Fruit fly (Drosophila melanogaster) whole organism, embryonic: Measurements from ENCODE around the gene Chpf.

ENCODE experiments used
- Abd-B ChIP-seq: fragments of 200-800 bp; sonication (Bioruptor generic); optimal IDR thresholded peaks from 2 replicates; lab custom pipeline; 2018; ENCODE audit warnings: missing biosample characterization, mild to moderate bottlenecking, missing genetic modification characterization, moderate library complexity
- Aef1 ChIP-seq: fragments of 200-800 bp; sonication (Bioruptor generic); IDR thresholded peaks from 3 replicates; pipeline ENCODE4 v1.3.6; 2022; ENCODE audit warnings: missing biosample characterization, missing genetic modification characterization
- CG10321 ChIP-seq: fragments of 200-800 bp; sonication (Bioruptor generic); IDR thresholded peaks from 2 replicates; pipeline ENCODE4 v1.3.6; 2022; ENCODE audit warnings: missing biosample characterization, missing genetic modification characterization
- CG11696 ChIP-seq: fragments of 200-800 bp; sonication (Bioruptor generic); IDR thresholded peaks from 2 replicates; pipeline ENCODE4 v1.3.6; 2022; ENCODE audit warnings: missing biosample characterization, missing genetic modification characterization
- CG1233 ChIP-seq: fragments of 200-800 bp; sonication (Bioruptor generic); optimal IDR thresholded peaks from 4 replicates; lab custom pipeline; 2018; ENCODE audit warnings: missing biosample characterization, mild to moderate bottlenecking, missing genetic modification characterization
- CG12769 ChIP-seq: fragments of 200-800 bp; sonication (Bioruptor generic); optimal IDR thresholded peaks from 2 replicates; lab custom pipeline; 2019; ENCODE audit warnings: missing biosample characterization, mild to moderate bottlenecking, missing genetic modification characterization, moderate library complexity
- CG14441 ChIP-seq: fragments of 200-800 bp; sonication (Bioruptor generic); IDR thresholded peaks from 2 replicates; pipeline ENCODE4 v1.3.6; 2022; ENCODE audit warnings: missing biosample characterization, missing genetic modification characterization
- CG15479 ChIP-seq: fragments of 200-800 bp; sonication (Bioruptor generic); optimal IDR thresholded peaks from 3 replicates; lab custom pipeline; 2019; ENCODE audit warnings: missing biosample characterization, mild to moderate bottlenecking, missing genetic modification characterization, moderate library complexity
- CG17385 ChIP-seq: fragments of 200-800 bp; sonication (Bioruptor generic); optimal IDR thresholded peaks from 3 replicates; lab custom pipeline; 2018; ENCODE audit warnings: missing biosample characterization, mild to moderate bottlenecking, missing genetic modification characterization
- CG18599 ChIP-seq: fragments of 200-800 bp; sonication (Bioruptor generic); optimal IDR thresholded peaks from 3 replicates; lab custom pipeline; 2017; ENCODE audit warnings: missing biosample characterization, missing genetic modification characterization, mild to moderate bottlenecking, moderate library complexity, missing genetic modification reagents
- CG2120 ChIP-seq: fragments of 200-800 bp; sonication (Bioruptor generic); optimal IDR thresholded peaks from 3 replicates; lab custom pipeline; 2016; ENCODE audit warnings: missing biosample characterization, missing genetic modification characterization
- CG2712 ChIP-seq: fragments of 200-800 bp; optimal IDR thresholded peaks from 3 replicates; lab custom pipeline; 2019; ENCODE audit warnings: missing biosample characterization, mild to moderate bottlenecking, missing genetic modification characterization, moderate library complexity
- CG31365 ChIP-seq: fragments of 200-800 bp; sonication (Bioruptor generic); optimal IDR thresholded peaks from 2 replicates; lab custom pipeline; 2018; ENCODE audit warnings: missing biosample characterization, mild to moderate bottlenecking, missing genetic modification characterization
- CG3281 ChIP-seq: fragments of 200-800 bp; sonication (Bioruptor generic); optimal IDR thresholded peaks from 3 replicates; lab custom pipeline; 2017; ENCODE audit warnings: missing biosample characterization, mild to moderate bottlenecking, missing genetic modification characterization
- CG4424 ChIP-seq: fragments of 200-800 bp; sonication (Bioruptor generic); optimal IDR thresholded peaks from 3 replicates; lab custom pipeline; 2016; ENCODE audit warnings: missing biosample characterization, missing genetic modification characterization
- CG5245 ChIP-seq: fragments of 200-800 bp; sonication (Bioruptor generic); optimal IDR thresholded peaks from 3 replicates; lab custom pipeline; 2016; ENCODE audit warnings: missing biosample characterization, missing genetic modification characterization
- CG7357 ChIP-seq: fragments of 200-800 bp; sonication (Bioruptor generic); IDR thresholded peaks from 3 replicates; pipeline ENCODE4 v1.3.6; 2022; ENCODE audit warnings: missing biosample characterization, missing genetic modification characterization
- CG7839 ChIP-seq: fragments of 200-800 bp; sonication (Bioruptor generic); optimal IDR thresholded peaks from 3 replicates; lab custom pipeline; 2018; ENCODE audit warnings: missing biosample characterization, mild to moderate bottlenecking, missing genetic modification characterization, moderate library complexity
- CG9727 ChIP-seq: fragments of 200-800 bp; sonication (Bioruptor generic); optimal IDR thresholded peaks from 3 replicates; lab custom pipeline; 2017; ENCODE audit warnings: missing biosample characterization, mild to moderate bottlenecking, missing genetic modification characterization
- CG9932 ChIP-seq: fragments of 200-800 bp; sonication (Bioruptor generic); IDR thresholded peaks from 2 replicates; pipeline ENCODE4 v1.3.6; 2022; ENCODE audit warnings: missing biosample characterization, missing genetic modification characterization
- CkIIα-i1 ChIP-seq: fragments of 200-800 bp; sonication (Bioruptor generic); IDR thresholded peaks from 2 replicates; pipeline ENCODE4 v1.3.6; 2022; ENCODE audit warnings: missing biosample characterization, missing genetic modification characterization
- D19B ChIP-seq: fragments of 200-800 bp; sonication (Bioruptor generic); optimal IDR thresholded peaks from 2 replicates; lab custom pipeline; 2017; ENCODE audit warnings: missing biosample characterization, mild to moderate bottlenecking, missing genetic modification characterization
- Deaf1 ChIP-seq: fragments of 200-800 bp; optimal IDR thresholded peaks from 3 replicates; lab custom pipeline; 2019; ENCODE audit warnings: missing biosample characterization, mild to moderate bottlenecking, missing genetic modification characterization, moderate library complexity
- Eip74EF ChIP-seq, 2 experiments: fragments of 200-800 bp in 1 of 2; fragments of >200 bp in 1 of 2; sonication (Bioruptor generic) in 1 of 2; optimal IDR thresholded peaks; 2 replicates each; lab custom pipeline; 2017 to 2019; ENCODE audit warnings: missing biosample characterization in 2 of 2, missing genetic modification characterization in 2 of 2, mild to moderate bottlenecking in 1 of 2, moderate library complexity in 1 of 2
- Fer1 ChIP-seq: fragments of 200-800 bp; sonication (Bioruptor generic); optimal IDR thresholded peaks from 2 replicates; lab custom pipeline; 2017; ENCODE audit warnings: missing biosample characterization, mild to moderate bottlenecking, missing genetic modification characterization
- MBD-R2 ChIP-seq: fragments of 200-800 bp; sonication (Bioruptor generic); IDR thresholded peaks from 2 replicates; pipeline ENCODE4 v1.3.6; 2022; ENCODE audit warnings: missing biosample characterization, missing genetic modification characterization
- Six4 ChIP-seq: fragments of 200-800 bp; sonication (Bioruptor generic); optimal IDR thresholded peaks from 2 replicates; lab custom pipeline; 2016; ENCODE audit warnings: missing biosample characterization, missing genetic modification characterization
- Sox100B ChIP-seq: fragments of 200-800 bp; sonication (Bioruptor generic); optimal IDR thresholded peaks from 3 replicates; lab custom pipeline; 2018; ENCODE audit warnings: missing biosample characterization, mild to moderate bottlenecking, missing genetic modification characterization
- Sry-β ChIP-seq: fragments of 200-800 bp; sonication (Bioruptor generic); optimal IDR thresholded peaks from 2 replicates; lab custom pipeline; 2018; ENCODE audit warnings: missing biosample characterization, mild to moderate bottlenecking, missing genetic modification characterization, moderate library complexity
- TFAM ChIP-seq: fragments of 200-800 bp; sonication (Bioruptor generic); optimal IDR thresholded peaks from 2 replicates; lab custom pipeline; 2017; ENCODE audit warnings: missing biosample characterization, missing genetic modification characterization, inconsistent platforms
- abd-A ChIP-seq: fragments of 200-800 bp; sonication (Bioruptor generic); optimal IDR thresholded peaks from 3 replicates; lab custom pipeline; 2019; ENCODE audit warnings: missing biosample characterization, mild to moderate bottlenecking, missing genetic modification characterization, moderate library complexity
- ato ChIP-seq: fragments of 200-800 bp; sonication (Bioruptor generic); IDR thresholded peaks from 2 replicates; pipeline ENCODE4 v1.3.6; 2022; ENCODE audit warnings: missing biosample characterization, missing genetic modification characterization; ENCODE audit not compliant: partially characterized antibody
- bcd ChIP-seq: fragments of 200-800 bp; sonication (Bioruptor generic); optimal IDR thresholded peaks from 2 replicates; lab custom pipeline; 2017; ENCODE audit warnings: missing biosample characterization, mild to moderate bottlenecking, missing genetic modification characterization
- btn ChIP-seq: fragments of 200-800 bp; sonication (Bioruptor generic); optimal IDR thresholded peaks from 2 replicates; lab custom pipeline; 2016; ENCODE audit warnings: missing biosample characterization, missing genetic modification characterization
- caup ChIP-seq: fragments of 200-800 bp; sonication (Bioruptor generic); optimal IDR thresholded peaks from 3 replicates; lab custom pipeline; 2017; ENCODE audit warnings: missing biosample characterization, mild to moderate bottlenecking, missing genetic modification characterization, moderate library complexity; ENCODE audit not compliant: severe bottlenecking
- crc ChIP-seq: fragments of 200-800 bp; sonication (Bioruptor generic); optimal IDR thresholded peaks from 2 replicates; lab custom pipeline; 2016; ENCODE audit warnings: missing biosample characterization, missing genetic modification characterization
- crp ChIP-seq, 2 experiments: fragments of 200-800 bp; sonication (Bioruptor generic); optimal IDR thresholded peaks; 2 replicates in 1 of 2; 3 replicates in 1 of 2; lab custom pipeline; 2017; ENCODE audit warnings: missing biosample characterization in 2 of 2, missing genetic modification characterization in 2 of 2, mild to moderate bottlenecking in 1 of 2, moderate library complexity in 1 of 2
- dysf ChIP-seq: fragments of 200-800 bp; sonication (Bioruptor generic); IDR thresholded peaks from 3 replicates; pipeline ENCODE4 v1.3.6; 2022; ENCODE audit warnings: missing biosample characterization, missing genetic modification characterization
- en ChIP-seq: fragments of 200-800 bp; sonication (Bioruptor generic); optimal IDR thresholded peaks from 2 replicates; lab custom pipeline; 2016; ENCODE audit warnings: missing biosample characterization, missing genetic modification characterization
- gsb-n ChIP-seq: fragments of 200-800 bp; sonication (Bioruptor generic); optimal IDR thresholded peaks from 3 replicates; lab custom pipeline; 2018; ENCODE audit warnings: missing biosample characterization, mild to moderate bottlenecking, missing genetic modification characterization
- hkb ChIP-seq, 2 experiments: fragments of 200-800 bp in 1 of 2; fragments of >200 bp in 1 of 2; sonication (Bioruptor generic) in 1 of 2; IDR thresholded peaks in 1 of 2; optimal IDR thresholded peaks in 1 of 2; 2 replicates each; pipeline versions ENCODE4 v1.3.6 to Lab custom; 2017 to 2022; ENCODE audit warnings: missing biosample characterization in 1 of 2, missing genetic modification characterization in 1 of 2
- ind ChIP-seq: fragments of 200-800 bp; sonication (Bioruptor generic); optimal IDR thresholded peaks from 3 replicates; lab custom pipeline; 2016; ENCODE audit warnings: missing biosample characterization, missing genetic modification characterization
- jing ChIP-seq: fragments of 200-800 bp; sonication (Bioruptor generic); optimal IDR thresholded peaks from 2 replicates; lab custom pipeline; 2018; ENCODE audit warnings: missing biosample characterization, mild to moderate bottlenecking, missing genetic modification characterization
- pfk ChIP-seq: fragments of 200-800 bp; sonication (Bioruptor generic); optimal IDR thresholded peaks from 2 replicates; lab custom pipeline; 2018; ENCODE audit warnings: missing biosample characterization, mild to moderate bottlenecking, missing genetic modification characterization, moderate library complexity
- prd ChIP-seq, 3 experiments: fragments of >200 bp in 2 of 3; fragments of 200-800 bp in 1 of 3; sonication (Bioruptor generic) in 1 of 3; optimal IDR thresholded peaks in 2 of 3; IDR thresholded peaks in 1 of 3; 2 replicates in 2 of 3; 3 replicates in 1 of 3; pipeline versions ENCODE4 v1.3.6 to Lab custom; 2017 to 2022; ENCODE audit warnings: missing biosample characterization in 1 of 3, missing genetic modification characterization in 1 of 3
- slbo ChIP-seq: fragments of 200-800 bp; sonication (Bioruptor generic); IDR thresholded peaks from 2 replicates; pipeline ENCODE4 v1.3.6; 2022; ENCODE audit warnings: missing biosample characterization, missing genetic modification characterization
- so ChIP-seq: fragments of 200-800 bp; sonication (Bioruptor generic); IDR thresholded peaks from 3 replicates; pipeline ENCODE4 v1.3.6; 2022; ENCODE audit warnings: missing biosample characterization, missing genetic modification characterization
- trem ChIP-seq: fragments of 200-800 bp; optimal IDR thresholded peaks from 3 replicates; lab custom pipeline; 2019; ENCODE audit warnings: missing biosample characterization, mild to moderate bottlenecking, missing genetic modification characterization, moderate library complexity

The Chpf gene

DNA sequence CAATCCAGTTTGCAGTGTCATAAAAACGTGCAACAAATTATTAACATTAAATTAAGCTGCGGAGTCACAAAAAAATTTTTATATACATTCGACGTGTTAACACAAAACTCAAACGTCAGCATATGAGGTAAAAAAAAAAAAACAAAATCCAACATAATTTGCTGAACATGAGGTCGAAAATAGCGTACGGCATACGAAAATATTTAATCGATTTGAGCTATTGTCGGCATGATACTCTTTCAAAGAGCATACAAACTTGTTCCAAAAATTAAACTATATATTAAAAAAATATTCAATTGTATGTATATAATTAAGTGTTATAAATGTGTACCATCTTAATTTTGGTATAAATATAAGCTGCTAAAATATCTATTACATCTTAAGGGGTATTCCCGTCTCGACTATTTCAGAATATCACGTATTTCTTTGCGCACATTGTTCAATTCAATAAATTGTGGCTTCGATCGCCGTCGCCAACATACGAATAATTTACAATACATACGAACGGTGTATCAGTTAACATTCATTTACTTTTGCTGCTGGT lies 2.6 kb downstream of the Chpf start (continued):
- TF ChIP-seq CG3281 (GFP tag; lab: Kevin White, UChicago): peak; percentile 17
- no peak for TF ChIP-seq abd-A (tag; lab: Kevin White, UChicago)
- peak; percentile 88 for TF ChIP-seq D19B
- TF ChIP-seq jing (GFP tag; lab: Kevin White, UChicago): no peak
- no peak for TF ChIP-seq pfk (GFP tag; lab: Kevin White, UChicago)
- TF ChIP-seq trem (tag; lab: Kevin White, UChicago): no peak
- TF ChIP-seq gsb-n: peak; percentile 19
- no peak for TF ChIP-seq TFAM (GFP tag; lab: Kevin White, UChicago)
- TF ChIP-seq btn (GFP tag; lab: Kevin White, UChicago): no peak
- peak; percentile 76 for TF ChIP-seq slbo
- no peak for TF ChIP-seq CG4424 (GFP tag; lab: Kevin White, UChicago)
- TF ChIP-seq CG9727: peak; percentile 15
- peak; percentile 47 for TF ChIP-seq CG17385 (GFP tag; lab: Kevin White, UChicago)
- peak; percentile 38 for TF ChIP-seq CG12769 (tag; lab: Kevin White, UChicago)
- TF ChIP-seq CG5245 (GFP tag; lab: Kevin White, UChicago): no peak
- no peak for TF ChIP-seq crp (GFP tag; optimal IDR thresholded peaks at IDR 0.05; lab: Kevin White, UChicago)
- TF ChIP-seq CG9932 (GFP tag; lab: Robert Waterston, UW): peak; percentile 62
- TF ChIP-seq CG10321 (GFP tag; lab: Robert Waterston, UW): peak; percentile 44; the same call in 1 of the 2 replicates
- peak; percentile 57 for TF ChIP-seq CG18599 (GFP tag; lab: Kevin White, UChicago)
- peak; percentile 28 for TF ChIP-seq CG2120
- TF ChIP-seq ato (GFP tag; lab: Robert Waterston, UW): no peak
- no peak for TF ChIP-seq Six4 (GFP tag; lab: Kevin White, UChicago)
- TF ChIP-seq MBD-R2 (GFP tag; lab: Robert Waterston, UW): peak; percentile 31; the same call in 1 of the 2 replicates
- peak; percentile 35 for TF ChIP-seq Abd-B (GFP tag; lab: Kevin White, UChicago)
- TF ChIP-seq prd (optimal IDR thresholded peaks at IDR 0.05; lab: Kevin White, UChicago): no peak
- peak; percentile 58; the same call in 2 of the 3 replicates for TF ChIP-seq prd (GFP tag; IDR thresholded peaks at IDR 0.05; lab: Robert Waterston, UW)
- TF ChIP-seq CG31365 (tag; lab: Kevin White, UChicago): no peak
- no peak for TF ChIP-seq crc (GFP tag; lab: Kevin White, UChicago)
- no peak for TF ChIP-seq Sry-β
- TF ChIP-seq CG15479 (GFP tag; lab: Kevin White, UChicago): no peak
- TF ChIP-seq CG7357: peak; percentile 42; the same call in 1 of the 3 replicates
- TF ChIP-seq en (GFP tag; lab: Kevin White, UChicago): no peak
- TF ChIP-seq bcd (GFP tag; lab: Kevin White, UChicago): peak; percentile 34
- peak; percentile 2 for TF ChIP-seq caup (GFP tag; lab: Kevin White, UChicago)
- TF ChIP-seq CG1233 (GFP tag; lab: Kevin White, UChicago): no peak
- no peak for TF ChIP-seq CkIIα-i1 (GFP tag; lab: Robert Waterston, UW)
- TF ChIP-seq so: peak; percentile 62; the same call in 1 of the 3 replicates
- TF ChIP-seq CG2712 (tag; lab: Kevin White, UChicago): peak; percentile 53
- peak; percentile 75 for TF ChIP-seq dysf (GFP tag; lab: Robert Waterston, UW)
- TF ChIP-seq ind: peak; percentile 39
- TF ChIP-seq CG14441 (GFP tag; lab: Robert Waterston, UW): peak; percentile 59; the same call in 1 of the 2 replicates
- peak; percentile 61 for TF ChIP-seq CG7839 (tag; lab: Kevin White, UChicago)
- TF ChIP-seq Deaf1 (tag; lab: Kevin White, UChicago): peak; percentile 28
- no peak for TF ChIP-seq hkb (optimal IDR thresholded peaks at IDR 0.05; lab: Kevin White, UChicago)
- peak; percentile 63; the same call in 1 of the 2 replicates for TF ChIP-seq hkb (GFP tag; IDR thresholded peaks at IDR 0.05; lab: Robert Waterston, UW)
- TF ChIP-seq Fer1 (GFP tag; lab: Kevin White, UChicago): peak; percentile 55
- peak; percentile 25 for TF ChIP-seq Sox100B (GFP tag; lab: Kevin White, UChicago)
- TF ChIP-seq CG11696 (GFP tag; lab: Robert Waterston, UW): 0 out of 2 replicates have a peak, but pooled peaks have one; percentile 32
- peak in 1 of 2 experiments; percentile 27 for TF ChIP-seq Eip74EF (GFP tag; optimal IDR thresholded peaks at IDR 0.05; lab: Kevin White, UChicago)
- peak; percentile 42; the same call in 1 of the 3 replicates for TF ChIP-seq Aef1 (GFP tag; lab: Robert Waterston, UW)
